Fruit fly (Drosophila melanogaster) whole organism, embryonic: Measurements from ENCODE around the gene CG43322.
A peak's percentile ranks its signal among the peaks of the same experiment; 100 is the strongest.

Experiments
- Atf-2 ChIP-seq: fragments of 200-800 bp; sonication (Bioruptor generic); optimal IDR thresholded peaks from 2 replicates; lab custom pipeline; 2016; ENCODE audit warnings: missing biosample characterization, missing genetic modification characterization
- Awh ChIP-seq: fragments of 200-800 bp; sonication (Bioruptor generic); IDR thresholded peaks from 2 replicates; pipeline ENCODE4, ENCODE4 v1.3.6; 2022; ENCODE audit warnings: missing biosample characterization, missing genetic modification characterization
- Bdp1 ChIP-seq: fragments of 200-800 bp; sonication (Bioruptor generic); optimal IDR thresholded peaks from 3 replicates; lab custom pipeline; 2016; ENCODE audit warnings: missing biosample characterization, missing genetic modification characterization
- BtbVII ChIP-seq: fragments of 200-800 bp; sonication (Bioruptor generic); optimal IDR thresholded peaks from 3 replicates; lab custom pipeline; 2017; ENCODE audit warnings: missing biosample characterization, mild to moderate bottlenecking, missing genetic modification characterization
- CG10267 ChIP-seq: fragments of 200-800 bp; sonication (Bioruptor generic); optimal IDR thresholded peaks from 2 replicates; lab custom pipeline; 2018; ENCODE audit warnings: missing biosample characterization, mild to moderate bottlenecking, missing genetic modification characterization, moderate library complexity
- CG10274 ChIP-seq: fragments of 200-800 bp; sonication (Bioruptor generic); optimal IDR thresholded peaks from 3 replicates; lab custom pipeline; 2017; ENCODE audit warnings: missing biosample characterization, mild to moderate bottlenecking, missing genetic modification characterization
- CG10321 ChIP-seq: fragments of 200-800 bp; sonication (Bioruptor generic); IDR thresholded peaks from 2 replicates; pipeline ENCODE4 v1.3.6; 2022; ENCODE audit warnings: missing biosample characterization, missing genetic modification characterization
- CG11695 ChIP-seq: fragments of 200-800 bp; sonication (Bioruptor generic); IDR thresholded peaks from 3 replicates; pipeline ENCODE4 v1.3.6; 2022; ENCODE audit warnings: missing biosample characterization, missing genetic modification characterization
- CG11696 ChIP-seq: fragments of 200-800 bp; sonication (Bioruptor generic); IDR thresholded peaks from 2 replicates; pipeline ENCODE4 v1.3.6; 2022; ENCODE audit warnings: missing biosample characterization, missing genetic modification characterization
- CG12236 ChIP-seq: fragments of 200-800 bp; sonication (Bioruptor generic); optimal IDR thresholded peaks from 2 replicates; lab custom pipeline; 2016; ENCODE audit warnings: missing biosample characterization, missing genetic modification characterization
- CG12391 ChIP-seq: fragments of 200-800 bp; sonication (Bioruptor generic); optimal IDR thresholded peaks from 3 replicates; lab custom pipeline; 2018; ENCODE audit warnings: missing biosample characterization, mild to moderate bottlenecking, missing genetic modification characterization, moderate library complexity
- CG12769 ChIP-seq: fragments of 200-800 bp; sonication (Bioruptor generic); optimal IDR thresholded peaks from 2 replicates; lab custom pipeline; 2019; ENCODE audit warnings: missing biosample characterization, mild to moderate bottlenecking, missing genetic modification characterization, moderate library complexity
- CG14441 ChIP-seq: fragments of 200-800 bp; sonication (Bioruptor generic); IDR thresholded peaks from 2 replicates; pipeline ENCODE4 v1.3.6; 2022; ENCODE audit warnings: missing biosample characterization, missing genetic modification characterization
- CG14667 ChIP-seq: fragments of 200-800 bp; sonication (Bioruptor generic); IDR thresholded peaks from 2 replicates; pipeline ENCODE4 v1.3.6; 2022; ENCODE audit warnings: missing biosample characterization, missing genetic modification characterization
- CG15073 ChIP-seq: fragments of 200-800 bp; sonication (Bioruptor generic); optimal IDR thresholded peaks from 2 replicates; lab custom pipeline; 2016; ENCODE audit warnings: missing biosample characterization, missing genetic modification characterization
- CG1602 ChIP-seq: fragments of 200-800 bp; sonication (Bioruptor generic); optimal IDR thresholded peaks from 3 replicates; lab custom pipeline; 2016; ENCODE audit warnings: missing biosample characterization, missing genetic modification characterization
- CG1603 ChIP-seq: fragments of 200-800 bp; sonication (Bioruptor generic); optimal IDR thresholded peaks from 2 replicates; lab custom pipeline; 2019; ENCODE audit warnings: missing biosample characterization, mild to moderate bottlenecking, missing genetic modification characterization, moderate library complexity
- CG17568 ChIP-seq: fragments of 200-800 bp; sonication (Bioruptor generic); optimal IDR thresholded peaks from 2 replicates; lab custom pipeline; 2018; ENCODE audit warnings: missing biosample characterization, mild to moderate bottlenecking, missing genetic modification characterization, moderate library complexity
- CG3065 ChIP-seq: fragments of 200-800 bp; sonication (Bioruptor generic); optimal IDR thresholded peaks from 2 replicates; lab custom pipeline; 2016; ENCODE audit warnings: missing biosample characterization, missing genetic modification characterization
- CG32532 ChIP-seq: fragments of 200-800 bp; sonication (Bioruptor generic); IDR thresholded peaks from 2 replicates; pipeline ENCODE4 v1.3.6; 2022; ENCODE audit warnings: missing biosample characterization, missing genetic modification characterization
- CG3281 ChIP-seq: fragments of 200-800 bp; sonication (Bioruptor generic); optimal IDR thresholded peaks from 3 replicates; lab custom pipeline; 2017; ENCODE audit warnings: missing biosample characterization, mild to moderate bottlenecking, missing genetic modification characterization
- CG4328 ChIP-seq: fragments of 200-800 bp; sonication (Bioruptor generic); optimal IDR thresholded peaks from 3 replicates; lab custom pipeline; 2017; ENCODE audit warnings: missing biosample characterization, missing genetic modification reagents, missing genetic modification characterization
- CG7357 ChIP-seq: fragments of 200-800 bp; sonication (Bioruptor generic); IDR thresholded peaks from 3 replicates; pipeline ENCODE4 v1.3.6; 2022; ENCODE audit warnings: missing biosample characterization, missing genetic modification characterization
- CG7839 ChIP-seq: fragments of 200-800 bp; sonication (Bioruptor generic); optimal IDR thresholded peaks from 3 replicates; lab custom pipeline; 2018; ENCODE audit warnings: missing biosample characterization, mild to moderate bottlenecking, missing genetic modification characterization, moderate library complexity
- CG9817 ChIP-seq: fragments of 200-800 bp; sonication (Bioruptor generic); optimal IDR thresholded peaks from 2 replicates; lab custom pipeline; 2018; ENCODE audit warnings: missing biosample characterization, mild to moderate bottlenecking, missing genetic modification characterization, moderate library complexity
- Dek ChIP-seq: fragments of 200-800 bp; sonication (Bioruptor generic); optimal IDR thresholded peaks from 3 replicates; lab custom pipeline; 2019; ENCODE audit warnings: missing biosample characterization, mild to moderate bottlenecking, missing genetic modification characterization, moderate library complexity
- GATAe ChIP-seq: fragments of 200-800 bp; sonication (Bioruptor generic); conservative IDR thresholded peaks from 2 replicates; pipeline ENCODE4 v1.3.6; 2022; ENCODE audit warnings: missing biosample characterization, missing genetic modification characterization
- H2.0 ChIP-seq: fragments of 200-800 bp; sonication (Bioruptor generic); IDR thresholded peaks from 2 replicates; pipeline ENCODE4 v1.3.6; 2022; ENCODE audit warnings: missing biosample characterization, missing genetic modification characterization
- Meics ChIP-seq: fragments of 200-800 bp; sonication (Bioruptor generic); optimal IDR thresholded peaks from 2 replicates; lab custom pipeline; 2017; ENCODE audit warnings: missing biosample characterization, mild to moderate bottlenecking, missing genetic modification characterization
- Myb ChIP-seq: fragments of 200-800 bp; sonication (Bioruptor generic); optimal IDR thresholded peaks from 2 replicates; lab custom pipeline; 2016; ENCODE audit warnings: missing biosample characterization, missing genetic modification characterization
- Oli ChIP-seq: fragments of 200-800 bp; sonication (Bioruptor generic); optimal IDR thresholded peaks from 2 replicates; lab custom pipeline; 2018; ENCODE audit warnings: missing biosample characterization, mild to moderate bottlenecking, missing genetic modification characterization, moderate library complexity
- Side ChIP-seq: fragments of 200-800 bp; sonication (Bioruptor generic); optimal IDR thresholded peaks from 2 replicates; lab custom pipeline; 2016; ENCODE audit warnings: missing biosample characterization, missing genetic modification characterization
- Sox102F ChIP-seq: fragments of 200-800 bp; sonication (Bioruptor generic); optimal IDR thresholded peaks from 2 replicates; lab custom pipeline; 2018; ENCODE audit warnings: missing biosample characterization, mild to moderate bottlenecking, missing genetic modification characterization, moderate library complexity
- ab ChIP-seq: fragments of 200-800 bp; sonication (Bioruptor generic); optimal IDR thresholded peaks from 2 replicates; lab custom pipeline; 2016; ENCODE audit warnings: missing biosample characterization, missing genetic modification characterization
- ara ChIP-seq: fragments of 200-800 bp; sonication (Bioruptor generic); IDR thresholded peaks from 2 replicates; pipeline ENCODE4 v1.3.6; 2022; ENCODE audit warnings: missing biosample characterization, missing genetic modification characterization
- bcd ChIP-seq: fragments of 200-800 bp; sonication (Bioruptor generic); optimal IDR thresholded peaks from 2 replicates; lab custom pipeline; 2017; ENCODE audit warnings: missing biosample characterization, mild to moderate bottlenecking, missing genetic modification characterization
- caup ChIP-seq: fragments of 200-800 bp; sonication (Bioruptor generic); optimal IDR thresholded peaks from 3 replicates; lab custom pipeline; 2017; ENCODE audit warnings: missing biosample characterization, mild to moderate bottlenecking, missing genetic modification characterization, moderate library complexity; ENCODE audit not compliant: severe bottlenecking
- cg ChIP-seq: fragments of 200-800 bp; sonication (Bioruptor generic); optimal IDR thresholded peaks from 3 replicates; lab custom pipeline; 2019; ENCODE audit warnings: missing biosample characterization, mild to moderate bottlenecking, missing genetic modification characterization, moderate library complexity
- dmrt99B ChIP-seq: fragments of 200-800 bp; sonication (Bioruptor generic); optimal IDR thresholded peaks from 2 replicates; lab custom pipeline; 2018; ENCODE audit warnings: missing biosample characterization, mild to moderate bottlenecking, missing genetic modification characterization, moderate library complexity
- eve ChIP-seq, 2 experiments: fragments of >200 bp; optimal IDR thresholded peaks; 2 replicates each; lab custom pipeline; 2017; ENCODE audit warnings: missing biosample characterization in 2 of 2, missing genetic modification characterization in 2 of 2
- gem ChIP-seq: fragments of 200-800 bp; sonication (Bioruptor generic); optimal IDR thresholded peaks from 2 replicates; lab custom pipeline; 2019; ENCODE audit warnings: missing biosample characterization, mild to moderate bottlenecking, missing genetic modification characterization, moderate library complexity
- ham ChIP-seq: fragments of 200-800 bp; sonication (Bioruptor generic); IDR thresholded peaks from 2 replicates; pipeline ENCODE4 v1.3.6; 2022; ENCODE audit warnings: missing biosample characterization, missing genetic modification characterization
- hkb ChIP-seq, 2 experiments: fragments of 200-800 bp in 1 of 2; fragments of >200 bp in 1 of 2; sonication (Bioruptor generic) in 1 of 2; IDR thresholded peaks in 1 of 2; optimal IDR thresholded peaks in 1 of 2; 2 replicates each; pipeline versions ENCODE4 v1.3.6 to Lab custom; 2017 to 2022; ENCODE audit warnings: missing biosample characterization in 1 of 2, missing genetic modification characterization in 1 of 2
- ind ChIP-seq: fragments of 200-800 bp; sonication (Bioruptor generic); optimal IDR thresholded peaks from 3 replicates; lab custom pipeline; 2016; ENCODE audit warnings: missing biosample characterization, missing genetic modification characterization
- odd ChIP-seq: fragments of 200-800 bp; sonication (Bioruptor generic); optimal IDR thresholded peaks from 2 replicates; lab custom pipeline; 2017; ENCODE audit warnings: missing biosample characterization, mild to moderate bottlenecking, missing genetic modification characterization
- pan ChIP-seq, 4 experiments: fragments of >200 bp in 3 of 4; fragments of 200-800 bp in 1 of 4; sonication (Bioruptor generic) in 1 of 4; optimal IDR thresholded peaks in 3 of 4; IDR thresholded peaks in 1 of 4; 2 replicates each; pipeline versions ENCODE4 v1.3.6 to Lab custom; 2017 to 2022; ENCODE audit warnings: missing biosample characterization in 2 of 4, missing genetic modification characterization in 2 of 4, mixed read lengths in 1 of 4
- stc ChIP-seq: fragments of 200-800 bp; sonication (Bioruptor generic); IDR thresholded peaks from 2 replicates; pipeline ENCODE4 v1.3.6; 2022; ENCODE audit warnings: missing biosample characterization, missing genetic modification characterization
- toy ChIP-seq: fragments of 200-800 bp; sonication (Bioruptor generic); IDR thresholded peaks from 2 replicates; pipeline ENCODE4 v1.3.6; 2022; ENCODE audit warnings: missing biosample characterization, missing genetic modification characterization
- usp ChIP-seq: fragments of >200 bp; optimal IDR thresholded peaks from 2 replicates; lab custom pipeline; 2017; ENCODE audit warnings: missing biosample characterization, missing genetic modification characterization
- vfl ChIP-seq: fragments of 200-800 bp; sonication (Bioruptor generic); optimal IDR thresholded peaks from 2 replicates; lab custom pipeline; 2016; ENCODE audit warnings: missing biosample characterization, missing genetic modification characterization

The CG43322 gene

DNA sequence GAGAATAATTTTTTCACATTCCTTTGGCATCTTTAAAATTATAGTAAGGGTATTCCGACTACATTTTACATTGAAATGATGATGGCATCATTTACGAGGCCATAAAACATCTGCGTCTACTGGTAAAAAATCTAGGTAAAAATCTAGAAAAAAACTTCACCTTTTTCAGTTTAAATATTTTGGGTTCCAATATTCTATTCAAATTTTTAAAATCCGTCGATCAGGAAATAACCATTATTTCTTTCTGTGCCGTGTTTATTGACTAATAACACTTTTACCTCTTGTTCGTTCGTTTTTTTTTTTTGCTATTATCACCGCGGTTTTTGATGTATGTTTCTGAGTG is 26.1 kb downstream of the CG43322 start (continued):
- TF ChIP-seq CG14441 (peak; percentile 59), eve (GFP tag; optimal IDR thresholded peaks at IDR 0.05; lab: Kevin White, UChicago) (peak in 1 of 2 experiments; percentile 70), caup (GFP tag; lab: Kevin White, UChicago) (peak; percentile 48), CG3281 (no peak), usp (GFP tag; lab: Kevin White, UChicago) (no peak), Atf-2 (GFP tag; lab: Kevin White, UChicago) (peak; percentile 46), ara (GFP tag; lab: Robert Waterston, UW) (peak; percentile 63; the same call in 1 of the 2 replicates), pan (optimal IDR thresholded peaks at IDR 0.05; lab: Kevin White, UChicago) (no peak), pan (GFP tag; optimal IDR thresholded peaks at IDR 0.05 in 1 of 2, IDR thresholded peaks at IDR 0.05 in 1 of 2) (peak in 1 of 2 experiments; percentile 67), ham (GFP tag; lab: Robert Waterston, UW) (no peak), CG7839 (tag; lab: Kevin White, UChicago) (peak; percentile 63), CG32532 (GFP tag; lab: Robert Waterston, UW) (peak; percentile 53; the same call in 1 of the 2 replicates), CG12391 (peak; percentile 71), CG15073 (GFP tag; lab: Kevin White, UChicago) (no peak), CG12769 (tag; lab: Kevin White, UChicago) (peak; percentile 12), toy (GFP tag; lab: Robert Waterston, UW) (no peak), CG1602 (GFP tag; lab: Kevin White, UChicago) (peak; percentile 50), vfl (GFP tag; lab: Kevin White, UChicago) (no peak), GATAe (GFP tag; lab: Robert Waterston, UW) (no peak), dmrt99B (tag; lab: Kevin White, UChicago) (peak; percentile 69), CG10274 (GFP tag; lab: Kevin White, UChicago) (no peak), hkb (optimal IDR thresholded peaks at IDR 0.05; lab: Kevin White, UChicago) (no peak), hkb (GFP tag; IDR thresholded peaks at IDR 0.05; lab: Robert Waterston, UW) (peak; percentile 74), odd (peak; percentile 19), Side (GFP tag; lab: Kevin White, UChicago) (peak; percentile 42), CG10321 (no peak), CG10267 (peak; percentile 31), Bdp1 (GFP tag; lab: Kevin White, UChicago) (peak; percentile 40), cg (GFP tag; lab: Kevin White, UChicago) (no peak), ind (GFP tag; lab: Kevin White, UChicago) (peak; percentile 64), Sox102F (no peak), H2.0 (GFP tag; lab: Robert Waterston, UW) (peak; percentile 62), CG7357 (GFP tag; lab: Robert Waterston, UW) (peak; percentile 44; the same call in 2 of the 3 replicates), Myb (GFP tag; lab: Kevin White, UChicago) (peak; percentile 45), CG3065 (GFP tag; lab: Kevin White, UChicago) (peak; percentile 19), Meics (GFP tag; lab: Kevin White, UChicago) (peak; percentile 39), CG12236 (GFP tag; lab: Kevin White, UChicago) (peak; percentile 66), Oli (tag; lab: Kevin White, UChicago) (peak; percentile 43), Awh (GFP tag; lab: Robert Waterston, UW) (0 out of 2 replicates have a peak, but pooled peaks have one; percentile 31), CG1603 (peak; percentile 43), CG17568 (GFP tag; lab: Kevin White, UChicago) (peak; percentile 22), bcd (peak; percentile 5), gem (tag; lab: Kevin White, UChicago) (peak; percentile 79), CG4328 (GFP tag; lab: Kevin White, UChicago) (no peak), Dek (tag; lab: Kevin White, UChicago) (peak; percentile 57), CG11696 (GFP tag; lab: Robert Waterston, UW) (peak; percentile 62), ab (GFP tag; lab: Kevin White, UChicago) (no peak), stc (peak; percentile 43; the same call in 1 of the 2 replicates), BtbVII (GFP tag; lab: Kevin White, UChicago) (peak; percentile 3), CG14667 (GFP tag; lab: Robert Waterston, UW) (no peak), CG11695 (GFP tag; lab: Robert Waterston, UW) (peak; percentile 76), CG9817 (no peak)
